Worm (Caenorhabditis elegans) whole organism, late embryonic: ENCODE measurements around the gene C16D2.3.

Source experiments
- Y22D7AL.16 ChIP-seq: sonication (generic microtip); optimal IDR thresholded peaks from 2 replicates; lab custom pipeline; 2016; ENCODE audit warnings: missing genetic modification characterization, missing compliant biosample characterization
- ama-1 ChIP-seq: fragments of 150-350 bp; optimal IDR thresholded peaks from 2 replicates; lab custom pipeline; 2014
- ceh-22 ChIP-seq: sonication (generic microtip); optimal IDR thresholded peaks from 2 replicates; lab custom pipeline; 2017; ENCODE audit warnings: missing biosample characterization, missing genetic modification characterization
- fkh-6 ChIP-seq: sonication (generic microtip); optimal IDR thresholded peaks from 2 replicates; lab custom pipeline; 2016; ENCODE audit warnings: missing genetic modification characterization, missing compliant biosample characterization
- nhr-11 ChIP-seq: fragments of 150-350 bp; optimal IDR thresholded peaks from 2 replicates; lab custom pipeline; 2014; ENCODE audit warnings: missing biosample characterization, missing genetic modification characterization
- npax-4 ChIP-seq: sonication (generic microtip); optimal IDR thresholded peaks from 2 replicates; lab custom pipeline; 2016; ENCODE audit warnings: missing genetic modification characterization, missing compliant biosample characterization
- pha-4 ChIP-seq: fragments of 150-350 bp; optimal IDR thresholded peaks from 2 replicates; lab custom pipeline; 2018; ENCODE audit warnings: missing biosample characterization, missing genetic modification reagents, missing genetic modification characterization
- sdc-2 ChIP-seq: sonication (generic microtip); optimal IDR thresholded peaks from 2 replicates; lab custom pipeline; 2016; ENCODE audit warnings: missing genotype, missing genetic modification characterization, missing compliant biosample characterization
- tbx-2 ChIP-seq: sonication (generic microtip); optimal IDR thresholded peaks from 2 replicates; lab custom pipeline; 2016; ENCODE audit warnings: missing genetic modification characterization, missing compliant biosample characterization
- unc-42 ChIP-seq: sonication (generic microtip); optimal IDR thresholded peaks from 2 replicates; lab custom pipeline; 2016; ENCODE audit warnings: missing genotype, missing genetic modification characterization, missing compliant biosample characterization

ce11 chrII:9145961-9146360, 8.1 kb downstream of the C16D2.3 start, which contains the start of gene W07A12.4:
- TF ChIP-seq ceh-22: no peak
- no peak for TF ChIP-seq tbx-2 (tag; lab: Kevin White, UChicago)
- no peak for TF ChIP-seq fkh-6 (tag; lab: Kevin White, UChicago)
- TF ChIP-seq Y22D7AL.16 (tag; lab: Kevin White, UChicago): no peak
- no peak for TF ChIP-seq ama-1 (lab: Kevin White, UChicago)
- no peak for TF ChIP-seq npax-4
- TF ChIP-seq unc-42 (tag; lab: Kevin White, UChicago): no peak
- no peak for TF ChIP-seq sdc-2 (tag; lab: Kevin White, UChicago)
- no peak for TF ChIP-seq pha-4 (tag; lab: Kevin White, UChicago)
- TF ChIP-seq nhr-11 (tag; lab: Kevin White, UChicago): no peak
